Fruit fly (Drosophila melanogaster): ENCODE measurements around the gene CG31021.

Gene CG31021

DNA sequence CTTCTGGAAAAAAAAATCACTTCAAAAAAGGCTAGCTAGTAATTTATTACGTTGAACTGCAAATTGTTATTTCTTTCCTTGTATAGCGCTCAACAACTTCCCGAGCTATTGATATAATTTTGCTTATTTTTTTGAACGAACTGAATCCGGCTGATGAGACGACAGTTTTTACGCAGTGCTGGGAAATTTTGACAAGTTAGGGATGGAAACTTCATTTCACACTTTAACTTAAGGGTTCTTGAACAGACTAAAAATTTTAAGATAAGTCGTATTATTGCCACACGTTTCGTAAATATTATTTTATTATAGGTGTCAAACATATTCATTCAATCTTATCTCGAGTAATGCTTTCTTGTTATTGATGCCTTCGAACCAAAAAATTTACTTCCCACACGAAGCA, 18.5 kb upstream of the CG31021 start, which contains the start of gene Rpt6R:
Gene Rpt6R, minus strand, starts transcription at position 156 of the 400 bp plus-strand sequence.
- TF ChIP-seq pan (optimal IDR thresholded peaks at IDR 0.05): no peak

DNA sequence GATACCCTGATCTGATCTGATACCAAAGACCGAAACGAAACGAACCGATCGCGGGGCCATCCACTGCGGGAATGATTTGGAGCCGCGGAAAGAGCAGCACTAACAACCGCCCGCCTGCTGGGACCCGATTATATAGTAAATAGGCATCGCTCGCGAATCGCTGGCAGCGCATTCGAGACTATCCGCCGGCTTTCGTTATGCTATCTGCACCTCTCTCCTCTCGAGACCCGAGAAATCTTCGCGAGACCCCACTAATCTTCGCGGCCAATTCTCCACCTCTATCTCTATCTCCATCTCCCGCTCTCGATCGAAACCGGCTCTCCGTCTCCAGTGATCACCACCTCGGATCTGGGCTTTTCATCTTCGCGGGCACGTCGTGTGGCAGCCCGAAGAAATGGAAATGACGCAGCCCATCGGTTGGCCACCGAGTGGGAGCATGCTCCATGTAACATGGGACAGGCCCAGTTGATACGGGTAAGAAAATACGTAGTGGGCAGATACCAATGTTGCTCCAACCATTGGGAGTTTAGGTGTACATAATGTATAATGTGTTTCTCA, 14.7 kb upstream of the CG31021 start, which contains the start of gene CG9717:
Gene CG9717, minus strand, starts transcription at position 107 of the 558 bp plus-strand sequence.
- no peak for TF ChIP-seq pan (optimal IDR thresholded peaks at IDR 0.05)
- no peak for TF ChIP-seq psq (optimal IDR thresholded peaks at IDR 0.05)
- TF ChIP-seq CG8478 (optimal IDR thresholded peaks at IDR 0.05): no peak

DNA sequence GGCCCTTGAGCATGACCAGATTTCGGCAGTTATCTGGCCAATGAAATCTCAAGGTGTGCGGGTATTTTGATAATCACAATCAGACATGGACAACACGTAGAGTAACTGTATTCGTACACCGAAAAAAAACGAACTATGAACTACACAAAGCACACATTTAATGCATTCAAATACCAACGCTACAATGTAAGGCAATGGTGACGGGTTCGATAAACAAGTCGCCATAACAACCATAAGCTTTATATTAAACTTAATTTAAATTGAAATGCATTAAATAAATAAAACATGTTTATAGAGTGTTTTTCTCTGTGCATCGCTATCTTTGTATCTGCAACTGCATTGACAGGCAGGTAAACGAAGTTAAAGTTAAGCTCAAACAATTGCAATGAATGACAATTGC, 11.8 kb upstream of the CG31021 start:
- no peak for TF ChIP-seq pan (optimal IDR thresholded peaks at IDR 0.05)
- TF ChIP-seq usp (GFP tag; optimal IDR thresholded peaks at IDR 0.05): no peak
- no peak for TF ChIP-seq psq (optimal IDR thresholded peaks at IDR 0.05)
- TF ChIP-seq EcR (GFP tag; optimal IDR thresholded peaks at IDR 0.05): no peak
- TF ChIP-seq Dll (optimal IDR thresholded peaks at IDR 0.05): no peak
- no peak for TF ChIP-seq CG8478 (optimal IDR thresholded peaks at IDR 0.05)

- TF ChIP-seq usp (GFP tag; optimal IDR thresholded peaks at IDR 0.05) (no peak), EcR (GFP tag; optimal IDR thresholded peaks at IDR 0.05) (no peak), Dll (optimal IDR thresholded peaks at IDR 0.05) (no peak), pan (optimal IDR thresholded peaks at IDR 0.05) (no peak), CG8478 (optimal IDR thresholded peaks at IDR 0.05) (no peak), psq (optimal IDR thresholded peaks at IDR 0.05) (no peak)
These were observed 11.2 kb upstream of the CG31021 start for dm6 chr3R:30590845-30591244.

DNA sequence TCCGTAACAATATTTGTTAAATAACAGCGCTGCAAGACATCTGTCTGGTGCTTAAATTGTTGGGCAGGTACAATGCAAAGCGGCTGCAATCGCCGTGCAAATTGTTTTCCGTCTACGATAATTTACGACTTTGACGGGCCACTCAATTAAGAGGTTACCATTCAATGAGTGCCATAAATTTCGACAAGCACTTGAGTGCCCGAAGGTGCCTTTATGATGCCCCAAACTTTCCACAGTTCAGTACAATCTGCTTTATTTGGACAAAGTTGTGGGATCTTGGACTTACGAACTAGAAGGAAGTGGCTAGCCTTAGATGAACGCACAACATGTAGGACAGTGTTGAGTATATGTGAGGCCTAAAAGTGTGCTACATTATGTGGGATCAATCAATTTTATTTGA, 9.3 kb upstream of the CG31021 start:
- TF ChIP-seq pan (optimal IDR thresholded peaks at IDR 0.05): no peak
- no peak for TF ChIP-seq Dll (optimal IDR thresholded peaks at IDR 0.05)
- no peak for TF ChIP-seq CG8478 (optimal IDR thresholded peaks at IDR 0.05)
- TF ChIP-seq EcR (GFP tag; optimal IDR thresholded peaks at IDR 0.05): no peak
- TF ChIP-seq usp (GFP tag; optimal IDR thresholded peaks at IDR 0.05): no peak
- TF ChIP-seq psq (optimal IDR thresholded peaks at IDR 0.05): no peak

- no peak for TF ChIP-seq EcR (GFP tag; optimal IDR thresholded peaks at IDR 0.05)
- TF ChIP-seq pan (optimal IDR thresholded peaks at IDR 0.05): no peak
- no peak for TF ChIP-seq usp (GFP tag; optimal IDR thresholded peaks at IDR 0.05)
- TF ChIP-seq Dll (optimal IDR thresholded peaks at IDR 0.05): no peak
- no peak for TF ChIP-seq CG8478 (optimal IDR thresholded peaks at IDR 0.05)
- no peak for TF ChIP-seq psq (optimal IDR thresholded peaks at IDR 0.05)
These were observed 5.3 kb upstream of the CG31021 start, which contains the start of gene CG31019 for dm6 chr3R:30596704-30597103. CG31019 (plus strand) TSS chr3R:30597004.

DNA sequence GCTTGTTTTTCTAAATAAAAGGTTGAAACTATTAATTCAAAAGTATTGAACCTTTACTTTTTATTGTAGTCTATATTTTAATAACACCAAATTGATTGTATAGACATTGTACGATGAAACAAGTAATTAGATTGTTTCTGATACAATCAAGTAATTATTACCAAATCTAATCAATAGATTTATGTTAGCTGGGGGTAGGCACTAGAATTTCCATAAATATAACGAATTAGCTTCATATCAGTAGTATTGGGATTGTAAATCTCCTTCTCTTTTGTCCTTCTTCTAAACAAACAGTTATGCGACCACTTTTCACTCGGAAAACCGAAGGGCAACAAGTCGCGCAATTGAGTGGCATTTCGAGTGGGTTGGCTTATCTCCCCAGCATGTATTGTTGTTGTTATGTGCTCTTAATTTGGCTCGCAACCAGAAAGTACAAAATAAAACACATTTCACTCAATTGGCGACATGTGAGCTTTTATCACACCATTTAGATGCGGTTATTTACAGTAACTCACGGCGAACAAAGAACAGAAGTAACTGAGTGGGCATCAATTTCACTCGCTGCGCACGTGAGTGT, 2.5 kb upstream of the CG31021 start:
- no peak for TF ChIP-seq pan (optimal IDR thresholded peaks at IDR 0.05)
- TF ChIP-seq psq (optimal IDR thresholded peaks at IDR 0.05): no peak
- TF ChIP-seq usp (GFP tag; optimal IDR thresholded peaks at IDR 0.05): no peak
- no peak for TF ChIP-seq CG8478 (optimal IDR thresholded peaks at IDR 0.05)
- TF ChIP-seq Dll (optimal IDR thresholded peaks at IDR 0.05): no peak
- no peak for TF ChIP-seq EcR (GFP tag; optimal IDR thresholded peaks at IDR 0.05)

- TF ChIP-seq Dll (optimal IDR thresholded peaks at IDR 0.05): no peak
- TF ChIP-seq psq (optimal IDR thresholded peaks at IDR 0.05): peak; percentile 27
- TF ChIP-seq pan (optimal IDR thresholded peaks at IDR 0.05): no peak
- TF ChIP-seq CG8478 (optimal IDR thresholded peaks at IDR 0.05): no peak
- TF ChIP-seq EcR (GFP tag; optimal IDR thresholded peaks at IDR 0.05): no peak
These were observed 1.6 kb upstream of the CG31021 start for dm6 chr3R:30600154-30601009.

DNA sequence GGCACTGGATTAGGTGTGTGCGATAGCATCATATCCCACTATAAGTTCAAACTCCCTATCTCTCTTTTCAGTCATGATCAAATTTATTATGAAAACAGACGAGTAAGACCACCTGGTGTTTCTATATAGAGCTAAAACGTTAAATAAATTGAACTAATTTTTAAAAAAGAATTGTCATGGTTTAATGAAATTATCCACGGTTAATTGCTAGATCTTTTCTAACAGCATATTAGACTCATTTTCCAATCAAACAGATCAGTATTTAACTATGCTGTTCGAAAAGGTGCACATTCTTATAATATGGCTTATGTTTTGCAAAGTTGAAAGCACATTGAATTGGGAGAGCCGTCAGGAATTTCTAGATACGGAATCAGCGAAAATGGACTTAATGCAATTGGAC, 1.9 kb downstream of the CG31021 start, which contains the start of gene PH4alphaNE3:
Gene PH4alphaNE3, plus strand, starts transcription at position 301 of the 400 bp plus-strand sequence.
- TF ChIP-seq EcR (GFP tag; optimal IDR thresholded peaks at IDR 0.05) (no peak), Dll (optimal IDR thresholded peaks at IDR 0.05) (no peak), psq (optimal IDR thresholded peaks at IDR 0.05) (no peak), CG8478 (optimal IDR thresholded peaks at IDR 0.05) (no peak), usp (GFP tag; optimal IDR thresholded peaks at IDR 0.05) (no peak), pan (optimal IDR thresholded peaks at IDR 0.05) (no peak)

dm6 chr3R:30605889-30606288, 3.9 kb downstream of the CG31021 start, which contains the start of gene CG31016:
CG31016 (plus strand) TSS chr3R:30606189.
- TF ChIP-seq EcR (GFP tag; optimal IDR thresholded peaks at IDR 0.05): no peak
- no peak for TF ChIP-seq CG8478 (optimal IDR thresholded peaks at IDR 0.05)
- TF ChIP-seq Dll (optimal IDR thresholded peaks at IDR 0.05): no peak
- no peak for TF ChIP-seq pan (optimal IDR thresholded peaks at IDR 0.05)
- no peak for TF ChIP-seq usp (GFP tag; optimal IDR thresholded peaks at IDR 0.05)
- no peak for TF ChIP-seq psq (optimal IDR thresholded peaks at IDR 0.05)

DNA sequence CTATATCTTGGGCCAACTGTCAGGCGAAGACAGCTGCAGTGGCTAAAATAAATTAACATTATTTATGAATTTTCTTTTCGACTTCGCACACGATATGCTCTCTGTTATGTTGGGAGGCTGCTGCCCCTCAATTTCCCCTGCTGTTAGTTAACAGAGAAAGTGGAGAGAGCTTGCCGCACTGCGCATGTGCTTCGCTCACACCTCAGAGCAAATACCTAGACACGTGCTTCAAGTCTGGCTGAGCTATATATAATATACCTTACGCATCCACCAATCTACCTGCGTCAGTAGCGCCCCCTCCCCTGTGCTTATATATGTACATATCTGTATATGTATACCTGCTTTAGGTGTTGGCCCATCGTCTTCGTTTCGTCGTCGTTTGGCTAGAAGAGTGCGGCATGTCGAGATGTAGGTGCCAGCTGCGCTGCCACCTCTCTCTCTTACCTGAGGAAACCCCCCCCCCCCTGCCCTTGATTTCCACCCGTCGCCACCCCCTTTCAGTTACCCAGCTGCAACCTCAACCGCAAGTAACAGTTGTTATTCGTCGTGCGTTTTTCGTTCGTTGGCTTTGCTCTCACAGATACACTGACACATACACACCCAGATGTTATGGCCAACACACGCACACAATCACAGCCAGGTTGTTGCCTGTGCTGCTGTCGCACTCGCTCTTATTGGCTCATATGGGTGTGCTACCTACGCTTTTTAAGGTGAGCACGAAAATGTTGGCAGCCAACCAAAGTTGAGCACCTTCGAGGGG, 14.3 kb downstream of the CG31021 start:
- TF ChIP-seq psq (optimal IDR thresholded peaks at IDR 0.05) (no peak), EcR (GFP tag; optimal IDR thresholded peaks at IDR 0.05) (no peak), Dll (optimal IDR thresholded peaks at IDR 0.05) (no peak), usp (GFP tag; optimal IDR thresholded peaks at IDR 0.05) (no peak), pan (optimal IDR thresholded peaks at IDR 0.05) (no peak), CG8478 (optimal IDR thresholded peaks at IDR 0.05) (no peak)

All from whole organism.